Fruit fly (Drosophila melanogaster) whole organism, wandering third instar larva: ENCODE measurements around the gene edin.

Source experiments
- CG32264 ChIP-seq: fragments of 200-800 bp; sonication (Bioruptor generic); optimal IDR thresholded peaks from 2 replicates; lab custom pipeline; 2016; ENCODE audit warnings: missing biosample characterization, missing genetic modification characterization
- Dif ChIP-seq: fragments of 200-275, 200-300 bp; sonication (Bioruptor generic); optimal IDR thresholded peaks from 2 replicates; lab custom pipeline; 2018; ENCODE audit warnings: missing biosample characterization, missing genetic modification characterization; ENCODE audit not compliant: partially characterized antibody
- HLH106 ChIP-seq: fragments of 200-800 bp; optimal IDR thresholded peaks from 3 replicates; lab custom pipeline; 2019; ENCODE audit warnings: missing biosample characterization, mild to moderate bottlenecking, missing genetic modification characterization, moderate library complexity
- Hnf4 ChIP-seq: fragments of 200-800 bp; sonication (Bioruptor generic); optimal IDR thresholded peaks from 2 replicates; lab custom pipeline; 2016; ENCODE audit warnings: missing biosample characterization, mild to moderate bottlenecking, missing genetic modification characterization
- Jra ChIP-seq: sonication (Bioruptor generic); optimal IDR thresholded peaks from 2 replicates; lab custom pipeline; 2016; ENCODE audit warnings: missing biosample characterization, missing genetic modification characterization
- Myc ChIP-seq: fragments of >200 bp; optimal IDR thresholded peaks from 2 replicates; lab custom pipeline; 2017
- N ChIP-seq: fragments of >200 bp; optimal IDR thresholded peaks from 2 replicates; lab custom pipeline; 2018; ENCODE audit warnings: missing biosample characterization, missing external identifiers, missing genetic modification characterization
- Rel ChIP-seq, 2 experiments: fragments of 200-800 bp; sonication (Bioruptor generic) in 1 of 2; optimal IDR thresholded peaks; 2 replicates in 1 of 2; 3 replicates in 1 of 2; lab custom pipeline; 2016 to 2019; ENCODE audit warnings: mild to moderate bottlenecking in 2 of 2, missing biosample characterization in 2 of 2, missing genetic modification characterization in 2 of 2, moderate library complexity in 1 of 2
- Sp1 ChIP-seq: fragments of 200-800 bp; sonication (Bioruptor generic); optimal IDR thresholded peaks from 3 replicates; lab custom pipeline; 2019; ENCODE audit warnings: missing biosample characterization, mild to moderate bottlenecking, missing genetic modification characterization, moderate library complexity
- brk ChIP-seq: fragments of 200-800 bp; sonication (Bioruptor generic); optimal IDR thresholded peaks from 2 replicates; lab custom pipeline; 2016; ENCODE audit warnings: missing biosample characterization, mild to moderate bottlenecking, missing genetic modification characterization
- dl ChIP-seq, 2 experiments: fragments of 175-275, 200-275 bp in 1 of 2; fragments of 200-275 bp in 1 of 2; sonication (Bioruptor generic); optimal IDR thresholded peaks; lab custom pipeline; 2018; ENCODE audit warnings: mild to moderate bottlenecking in 2 of 2, missing biosample characterization in 2 of 2, missing genetic modification characterization in 2 of 2, moderate library complexity in 2 of 2; ENCODE audit not compliant: partially characterized antibody in 2 of 2, insufficient read depth in 1 of 2
- dsf ChIP-seq: sonication (Bioruptor generic); optimal IDR thresholded peaks from 2 replicates; lab custom pipeline; 2016; ENCODE audit warnings: missing biosample characterization, missing genetic modification characterization, borderline replicate concordance
- jim ChIP-seq: fragments of 175-275, 200-325 bp; sonication (Bioruptor generic); optimal IDR thresholded peaks from 2 replicates; lab custom pipeline; 2016; ENCODE audit warnings: missing biosample characterization, mild to moderate bottlenecking, missing genetic modification characterization
- rgr ChIP-seq: fragments of 200-800 bp; sonication (Bioruptor generic); optimal IDR thresholded peaks from 3 replicates; lab custom pipeline; 2016; ENCODE audit warnings: missing biosample characterization, mild to moderate bottlenecking, missing genetic modification characterization

edin gene

dm6 chr3L:17538907-17539306, 44.2 kb downstream of the edin start:
- TF ChIP-seq rgr (GFP tag; lab: Kevin White, UChicago): no peak
- TF ChIP-seq Rel (GFP tag; optimal IDR thresholded peaks at IDR 0.05; lab: Kevin White, UChicago): no peak
- peak; percentile 72 for TF ChIP-seq Rel (tag; optimal IDR thresholded peaks at IDR 0.05; lab: Kevin White, UChicago)

- no peak for TF ChIP-seq CG32264 (GFP tag; lab: Kevin White, UChicago)
- no peak for TF ChIP-seq Myc (lab: Kevin White, UChicago)
- no peak for TF ChIP-seq HLH106 (tag; lab: Kevin White, UChicago)
- TF ChIP-seq Hnf4 (GFP tag; lab: Kevin White, UChicago): no peak
- no peak for TF ChIP-seq dsf (GFP tag; lab: Kevin White, UChicago)
- no peak for TF ChIP-seq jim (GFP tag; lab: Kevin White, UChicago)
- no peak for TF ChIP-seq brk (GFP tag; lab: Kevin White, UChicago)
- no peak for TF ChIP-seq dl (GFP tag; optimal IDR thresholded peaks at IDR 0.05; lab: Kevin White, UChicago; ENCODE audit: insufficient read depth in 1 of 2, partially characterized antibody in 2 of 2)
- TF ChIP-seq Sp1 (GFP tag; lab: Kevin White, UChicago): no peak
- TF ChIP-seq Jra (GFP tag; lab: Kevin White, UChicago): no peak
- TF ChIP-seq Rel (GFP tag; optimal IDR thresholded peaks at IDR 0.05; lab: Kevin White, UChicago): no peak
- TF ChIP-seq Rel (tag; optimal IDR thresholded peaks at IDR 0.05; lab: Kevin White, UChicago): no peak
- TF ChIP-seq Dif: no peak
- TF ChIP-seq N: no peak
Observed at dm6 chr3L:17540004-17540403, 45.3 kb downstream of the edin start.
